Worm (Caenorhabditis elegans) whole organism, early embryonic: ENCODE measurements around the gene cka-2.
"Not testable (repeated sequence)": the region's sequence is repeated elsewhere in the genome, so short reads cannot be mapped to it uniquely, and the experiment has no call there.

Experiments used
- B0310.2 ChIP-seq: sonication (generic microtip); optimal IDR thresholded peaks from 2 replicates; lab custom pipeline; 2016; ENCODE audit warnings: mild to moderate bottlenecking, missing genetic modification characterization, missing compliant biosample characterization
- ama-1 ChIP-seq: fragments of 150-350 bp; optimal IDR thresholded peaks from 2 replicates; lab custom pipeline; 2014
- ceh-13 ChIP-seq: fragments of 200-800 bp; sonication (Bioruptor generic); optimal IDR thresholded peaks from 2 replicates; lab custom pipeline; 2018; ENCODE audit warnings: mild to moderate bottlenecking, missing genetic modification characterization, missing compliant biosample characterization
- hnd-1 ChIP-seq: sonication (generic microtip); optimal IDR thresholded peaks from 2 replicates; lab custom pipeline; 2016; ENCODE audit warnings: missing genetic modification characterization, missing compliant biosample characterization
- pes-1 ChIP-seq: fragments of 200-800 bp; sonication (Bioruptor generic); IDR thresholded peaks from 2 replicates; pipeline ENCODE4 v1.3.6; 2022; ENCODE audit warnings: missing genetic modification reagents, missing genetic modification characterization, missing compliant biosample characterization
- sea-1 ChIP-seq: fragments of 200-800 bp; sonication (Bioruptor generic); conservative IDR thresholded peaks from 2 replicates; pipeline ENCODE4 v1.3.6; 2022; ENCODE audit warnings: missing genetic modification characterization, missing compliant biosample characterization
- tbx-11 ChIP-seq: fragments of 200-800 bp; sonication (Bioruptor generic); IDR thresholded peaks from 2 replicates; pipeline ENCODE4 v1.3.6; 2022; ENCODE audit warnings: missing genetic modification characterization, missing compliant biosample characterization

DNA sequence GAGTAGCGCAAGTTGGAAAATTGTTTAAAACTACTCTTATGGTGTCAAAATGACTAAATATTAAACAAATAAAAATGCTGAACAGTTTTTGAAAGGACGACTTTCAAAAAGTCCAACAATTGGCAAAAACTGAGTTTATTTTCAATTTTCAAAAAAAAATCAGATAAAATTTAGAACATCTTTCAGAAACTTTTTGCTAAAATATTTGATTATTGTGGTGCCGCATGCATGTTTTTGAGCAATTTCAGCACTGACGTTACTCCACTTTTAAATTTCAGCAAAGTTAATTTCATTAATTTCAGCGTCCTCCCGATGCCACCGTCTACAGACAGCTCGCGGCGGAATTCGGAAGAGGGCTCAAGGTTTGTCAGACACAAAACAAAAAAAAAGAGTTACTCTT lies 53.4 kb downstream of the cka-2 start, which contains the start of gene cst-1:
- not testable (repeated sequence) for TF ChIP-seq hnd-1; ama-1 (lab: Kevin White, UChicago); sea-1; tbx-11 (GFP tag; lab: Robert Waterston, UW); pes-1 (GFP tag; lab: Robert Waterston, UW); ceh-13 (GFP tag; lab: Kevin White, UChicago); B0310.2
